Worm (Caenorhabditis elegans): ENCODE results near the gene T10D4.1.
"Not testable (repeated sequence)": the region's sequence is repeated elsewhere in the genome, so short reads cannot be mapped to it uniquely, and the experiment has no call there.

DNA sequence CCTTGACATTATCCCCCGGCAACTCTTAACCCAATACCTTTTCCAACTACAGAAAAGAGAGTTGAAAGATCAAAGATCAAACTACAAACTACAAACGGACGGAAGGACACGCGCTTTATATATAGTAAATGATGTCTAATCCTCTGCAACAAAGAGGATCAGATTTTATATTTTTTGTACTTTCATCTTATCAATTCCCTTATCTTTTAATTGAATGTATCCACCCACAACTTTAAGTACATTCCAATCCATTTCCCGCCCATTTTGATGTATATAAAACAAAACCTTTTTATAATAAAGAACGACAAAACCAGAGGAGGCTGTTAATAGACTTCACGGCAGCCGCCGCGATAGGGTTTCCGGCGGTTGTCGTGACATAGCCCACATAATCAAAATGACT is 27.7 kb downstream of the T10D4.1 start, which contains the start of gene sri-40:
- TF ChIP-seq pha-4 (tag; optimal IDR thresholded peaks at IDR 0.05); elt-4 (tag; optimal IDR thresholded peaks at IDR 0.05); pros-1 (tag; optimal IDR thresholded peaks at IDR 0.05); ceh-24 (tag; optimal IDR thresholded peaks at IDR 0.05); ceh-31 (tag; optimal IDR thresholded peaks at IDR 0.05); pax-1 (tag; optimal IDR thresholded peaks at IDR 0.05); nhr-11 (tag; optimal IDR thresholded peaks at IDR 0.05); ama-1 (optimal IDR thresholded peaks at IDR 0.05): not testable (repeated sequence)
